Worm (Caenorhabditis elegans): Measurements from ENCODE around the gene srg-68.
"Not testable (repeated sequence)": the region's sequence is repeated elsewhere in the genome, so short reads cannot be mapped to it uniquely, and the experiment has no call there.

Gene srg-68

ce11 chrV:5482315-5482714 lies 17.1 kb upstream of the srg-68 start, which contains the start of gene srg-66:
srg-66 (minus strand) TSS chrV:5482415.
- TF ChIP-seq nhr-90 (tag; optimal IDR thresholded peaks at IDR 0.05; ENCODE audit: poor library complexity) (no peak), ceh-8 (GFP tag; optimal IDR thresholded peaks at IDR 0.05) (peak; percentile 66), tbx-2 (tag; optimal IDR thresholded peaks at IDR 0.05) (no peak), unc-30 (tag; optimal IDR thresholded peaks at IDR 0.05) (no peak)

DNA sequence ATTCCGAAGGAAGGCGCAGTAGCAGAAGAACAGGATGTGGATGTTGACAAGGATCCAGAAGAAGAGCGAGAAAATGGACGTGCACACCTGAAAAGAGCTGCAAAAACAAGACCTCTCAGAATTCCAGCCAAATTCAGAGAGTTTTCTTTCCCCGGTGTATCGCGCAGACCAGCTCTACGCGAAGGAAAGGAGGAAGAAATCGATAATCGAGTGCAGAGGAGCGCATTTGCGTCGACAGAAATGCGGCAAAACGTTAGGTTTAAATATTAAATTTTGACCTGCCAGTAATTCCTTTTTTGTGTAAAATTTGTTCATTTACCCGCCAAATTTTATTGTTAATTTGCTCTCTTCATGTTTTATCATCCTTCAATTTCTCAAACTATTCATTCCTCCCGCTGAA lies 12.5 kb upstream of the srg-68 start:
- TF ChIP-seq elt-2 (tag; optimal IDR thresholded peaks at IDR 0.05) (no peak), blmp-1 (tag; optimal IDR thresholded peaks at IDR 0.05) (no peak), lir-3 (tag; optimal IDR thresholded peaks at IDR 0.05; ENCODE audit: poor library complexity) (no peak), nhr-77 (tag; optimal IDR thresholded peaks at IDR 0.05) (no peak), ama-1 (optimal IDR thresholded peaks at IDR 0.05) (no peak), lin-35 (GFP tag; optimal IDR thresholded peaks at IDR 0.05) (peak in 1 of 2 experiments; percentile 52), fkh-10 (GFP tag; optimal IDR thresholded peaks at IDR 0.05) (no peak), zip-4 (GFP tag; optimal IDR thresholded peaks at IDR 0.05) (no peak), nhr-237 (tag; optimal IDR thresholded peaks at IDR 0.05) (no peak), rnt-1 (tag; optimal IDR thresholded peaks at IDR 0.05) (no peak), ces-1 (GFP tag; optimal IDR thresholded peaks at IDR 0.05) (no peak), sptf-1 (tag; optimal IDR thresholded peaks at IDR 0.05) (no peak), nhr-20 (tag; optimal IDR thresholded peaks at IDR 0.05) (no peak), lin-14 (GFP tag; optimal IDR thresholded peaks at IDR 0.05) (no peak), efl-1 (optimal IDR thresholded peaks at IDR 0.05) (peak in 1 of 2 experiments; percentile 52), efl-1 (GFP tag; optimal IDR thresholded peaks at IDR 0.05 in 1 of 2) (peak; percentile 59 to 95), sup-37 (GFP tag; optimal IDR thresholded peaks at IDR 0.05) (no peak), dpl-1 (GFP tag; optimal IDR thresholded peaks at IDR 0.05) (peak in 2 of 3 experiments; percentile 43 to 50)

ce11 chrV:5470930-5471329 lies 5.7 kb upstream of the srg-68 start, which contains the start of gene ZC317.7:
ZC317.7 (minus strand) TSS chrV:5471030.
- not testable (repeated sequence) for TF ChIP-seq isw-1 (GFP tag; IDR thresholded peaks at IDR 0.05); hlh-17 (GFP tag; optimal IDR thresholded peaks at IDR 0.05; ENCODE audit: borderline replicate concordance); efl-1 (optimal IDR thresholded peaks at IDR 0.05); efl-1 (GFP tag; optimal IDR thresholded peaks at IDR 0.05 in 1 of 2)

DNA sequence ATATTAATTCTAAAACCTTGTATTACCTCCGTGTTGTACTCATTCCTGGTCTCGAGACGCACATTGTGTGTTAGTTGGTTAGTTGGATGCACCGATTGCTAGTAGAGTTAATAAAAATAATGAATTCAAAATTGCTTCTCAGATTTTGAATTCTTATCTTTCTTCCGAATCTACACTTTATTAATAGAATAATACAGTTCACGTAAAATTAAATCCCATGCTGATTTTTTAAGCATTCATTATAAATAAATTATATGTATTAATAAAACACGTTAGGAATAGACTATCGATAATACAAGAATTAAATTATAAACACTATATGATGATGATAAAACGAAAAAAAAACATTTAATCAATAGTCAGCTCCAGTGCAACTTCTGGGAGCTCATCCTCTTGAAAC lies 3.3 kb upstream of the srg-68 start, which contains the start of gene ZC317.6:
TSS of gene ZC317.6 (minus strand) at position 101 of the 400 bp plus-strand sequence.
- TF ChIP-seq fkh-8, blmp-1, egl-13 (tag; optimal IDR thresholded peaks at IDR 0.05): not testable (repeated sequence)

DNA sequence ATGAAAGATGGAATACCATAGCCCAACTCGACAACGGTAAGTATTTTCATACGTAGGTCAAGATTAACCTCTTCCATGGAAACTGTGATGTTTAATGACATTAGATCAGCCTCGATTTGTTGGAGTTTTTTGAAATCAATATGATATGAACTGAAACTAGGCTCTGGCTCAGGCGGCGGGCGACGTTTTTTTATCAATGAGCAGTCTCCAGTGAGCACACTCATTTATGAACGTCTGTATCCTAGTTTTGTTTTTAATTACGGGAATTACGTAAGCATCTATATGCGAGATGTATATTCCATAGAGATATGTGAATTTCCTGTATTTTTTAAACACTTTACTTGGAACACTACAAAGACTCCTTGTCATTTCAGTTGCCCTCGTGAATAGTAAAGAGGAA lies 2.3 kb downstream of the srg-68 start, which contains the start of gene srg-67:
TSS of gene srg-67 (minus strand) at position 101 of the 400 bp plus-strand sequence.
- TF ChIP-seq efl-1 (optimal IDR thresholded peaks at IDR 0.05) (no peak), efl-1 (GFP tag; optimal IDR thresholded peaks at IDR 0.05 in 1 of 2) (peak in 1 of 2 experiments; percentile 26), fos-1 (tag; optimal IDR thresholded peaks at IDR 0.05) (no peak)

DNA sequence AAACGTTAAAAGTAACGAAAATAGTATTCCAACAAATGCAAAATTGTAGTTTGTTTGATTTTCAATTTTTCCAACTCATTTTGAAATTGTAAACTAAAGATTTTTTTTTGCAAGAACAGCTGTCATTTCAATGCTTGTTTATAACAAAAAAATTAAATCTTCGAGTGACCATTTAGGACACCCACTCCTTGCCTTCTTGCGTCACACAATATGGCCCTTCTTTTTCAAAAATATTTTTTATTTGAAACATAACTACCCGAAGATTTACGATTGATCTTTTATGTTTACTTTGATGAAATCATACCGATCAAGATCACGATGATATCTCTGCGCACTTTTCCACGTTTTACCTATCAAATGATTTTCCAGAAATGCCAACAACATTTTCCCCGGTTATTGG lies 5.4 kb downstream of the srg-68 start, which contains the start of gene ZC317.2:
TSS of gene ZC317.2 (plus strand) at position 301 of the 400 bp plus-strand sequence.
- TF ChIP-seq egl-27 (tag; optimal IDR thresholded peaks at IDR 0.05) (no peak), hlh-4 (tag; optimal IDR thresholded peaks at IDR 0.05) (no peak), aha-1 (tag; optimal IDR thresholded peaks at IDR 0.05) (no peak), lin-39 (tag; optimal IDR thresholded peaks at IDR 0.05) (no peak), C16A3.4 (tag; optimal IDR thresholded peaks at IDR 0.05) (no peak), blmp-1 (tag; optimal IDR thresholded peaks at IDR 0.05) (no peak), snu-23 (GFP tag; optimal IDR thresholded peaks at IDR 0.05) (no peak), lin-15B (tag; optimal IDR thresholded peaks at IDR 0.05) (no peak), fkh-4 (tag; optimal IDR thresholded peaks at IDR 0.05; ENCODE audit: borderline replicate concordance) (no peak), ceh-88 (GFP tag; IDR thresholded peaks at IDR 0.05) (no peak), skn-1 (tag; optimal IDR thresholded peaks at IDR 0.05) (no peak), nhr-12 (tag; optimal IDR thresholded peaks at IDR 0.05) (no peak), nhr-90 (tag; optimal IDR thresholded peaks at IDR 0.05; ENCODE audit: poor library complexity) (no peak), jun-1 (tag; optimal IDR thresholded peaks at IDR 0.05) (no peak), ama-1 (optimal IDR thresholded peaks at IDR 0.05) (no peak), lsy-2 (tag; optimal IDR thresholded peaks at IDR 0.05) (no peak)
